Fruit fly (Drosophila melanogaster) S2 (cell line): Measurements from ENCODE around the gene Lsm12a.

Experiments
- CG8478 ChIP-seq: fragments of >200 bp; optimal IDR thresholded peaks from 2 replicates; lab custom pipeline; 2018
- CTCF ChIP-seq, 2 experiments: fragments of >200 bp; optimal IDR thresholded peaks; 2 replicates each; lab custom pipeline; 2018

Gene Lsm12a

dm6 chrX:12050292-12050691 is 31.9 kb downstream of the Lsm12a start:
- TF ChIP-seq CG8478 (lab: Kevin White, UChicago) = no peak
- no peak for TF ChIP-seq CTCF (optimal IDR thresholded peaks at IDR 0.05; lab: Kevin White, UChicago)

DNA sequence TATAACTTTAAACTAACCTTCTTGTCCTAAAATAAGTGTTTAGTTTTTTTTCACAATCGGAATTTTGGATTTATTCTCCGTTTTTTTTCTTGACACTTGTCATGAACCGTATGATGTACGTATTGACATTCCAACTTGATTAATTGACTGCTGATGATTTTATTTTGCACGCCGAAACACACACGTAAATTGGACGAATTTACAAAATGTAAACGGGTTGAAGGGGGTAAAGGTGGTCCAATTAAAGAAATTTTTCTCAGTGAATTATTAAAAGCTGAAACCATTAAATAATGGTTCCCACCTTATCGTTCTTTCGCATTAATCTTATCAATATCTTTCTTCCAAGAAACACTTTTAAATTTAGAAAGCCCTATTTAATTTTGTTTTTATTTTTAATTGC is 38.1 kb downstream of the Lsm12a start, which contains the start of gene Uch-L5R:
TSS of gene Uch-L5R (minus strand) at position 101 of the 400 bp plus-strand sequence.
- no peak for TF ChIP-seq CG8478 (lab: Kevin White, UChicago)
- TF ChIP-seq CTCF (optimal IDR thresholded peaks at IDR 0.05; lab: Kevin White, UChicago) = no peak

DNA sequence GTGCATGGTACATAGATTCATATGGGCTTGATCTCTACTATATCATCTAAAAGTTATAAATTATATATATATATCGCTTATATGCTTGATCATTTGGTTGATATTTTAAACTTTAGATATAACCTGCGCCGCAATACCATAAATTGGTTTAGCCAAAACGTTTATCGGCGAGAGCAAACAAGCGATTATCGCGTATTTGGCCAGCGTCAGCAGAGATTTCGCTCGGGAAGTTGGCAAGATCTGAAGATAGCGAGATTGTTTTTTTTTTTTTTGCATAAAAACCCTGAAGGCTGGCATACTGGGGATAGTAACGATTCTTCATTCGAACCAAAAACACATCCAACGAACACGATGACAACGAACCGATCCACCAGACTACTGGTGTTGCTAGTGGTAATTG is 41.1 kb downstream of the Lsm12a start, which contains the start of gene Muc11A:
TSS of gene Muc11A (plus strand) at position 301 of the 400 bp plus-strand sequence.
- no peak for TF ChIP-seq CTCF (optimal IDR thresholded peaks at IDR 0.05; lab: Kevin White, UChicago)
- TF ChIP-seq CG8478 (lab: Kevin White, UChicago) = no peak

DNA sequence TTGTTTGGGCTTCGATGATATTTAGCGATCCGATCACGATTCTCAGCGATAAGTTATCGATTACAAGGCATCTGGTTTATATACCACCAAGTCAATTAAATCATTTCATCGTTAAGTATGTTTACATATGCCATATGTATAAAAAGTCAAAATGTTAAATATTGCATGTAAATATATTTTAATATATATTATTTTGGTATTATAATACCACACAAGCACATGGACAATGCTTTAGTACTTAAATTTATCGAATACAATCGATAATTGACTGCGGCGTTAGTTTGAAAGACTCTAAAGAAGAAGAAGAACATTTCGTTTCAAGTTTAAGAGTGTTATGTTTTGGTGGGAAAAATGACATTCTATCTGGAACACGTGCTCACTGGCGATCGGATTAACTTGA is 51.7 kb downstream of the Lsm12a start, which contains the start of gene CG34323:
TSS of gene CG34323 (plus strand) at position 301 of the 400 bp plus-strand sequence.
- no peak for TF ChIP-seq CG8478 (lab: Kevin White, UChicago)
- TF ChIP-seq CTCF (optimal IDR thresholded peaks at IDR 0.05; lab: Kevin White, UChicago) = no peak
